Fruit fly (Drosophila melanogaster): ENCODE results near the gene VhaAC39-2.

VhaAC39-2 gene

DNA sequence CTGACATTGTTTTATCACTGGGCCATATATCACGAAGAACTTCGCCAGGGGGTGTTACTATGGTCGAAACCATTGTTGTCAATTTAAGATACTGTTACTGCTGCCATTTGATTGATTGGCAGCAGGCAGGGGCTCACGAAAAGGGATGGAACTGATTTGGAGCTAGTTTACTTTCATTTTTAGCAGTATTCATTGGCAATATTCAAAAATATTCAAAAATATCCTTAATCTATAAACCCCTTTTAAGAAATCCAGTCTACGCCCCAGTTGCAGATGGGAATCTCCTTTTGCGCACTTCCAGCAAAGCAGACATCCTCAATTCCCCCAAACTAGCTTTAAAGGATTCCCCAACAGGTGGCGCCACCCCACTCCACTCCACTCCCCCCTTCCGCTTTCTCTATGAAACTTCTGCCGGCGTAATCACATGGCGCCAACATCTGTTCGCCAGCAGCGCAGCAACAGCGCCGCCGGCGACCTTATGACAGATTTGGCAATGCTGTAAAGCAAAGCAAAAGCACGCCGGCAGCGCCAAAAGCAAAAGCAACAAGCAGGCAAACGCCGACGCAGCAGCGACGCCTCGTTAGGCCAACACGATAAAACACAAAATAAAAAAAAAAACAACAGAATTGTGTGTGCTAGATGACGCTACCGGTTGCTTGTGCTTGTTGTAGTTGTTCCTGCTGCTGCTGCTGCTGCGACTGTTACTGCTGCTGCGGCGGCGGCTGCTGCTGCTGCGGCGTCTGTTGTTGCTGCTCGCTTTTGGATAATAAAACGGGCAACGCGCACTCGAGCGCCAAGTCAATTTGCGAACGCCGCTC, 8.6 kb upstream of the VhaAC39-2 start, which contains the start of gene Irk1 (continued):
- TF ChIP-seq gem (tag; optimal IDR thresholded peaks at IDR 0.05) (peak; percentile 8), CG11456 (GFP tag; IDR thresholded peaks at IDR 0.05) (0 out of 3 replicates have a peak, but pooled peaks have one; percentile 28), ranshi (GFP tag; IDR thresholded peaks at IDR 0.05) (no peak), ase (GFP tag; IDR thresholded peaks at IDR 0.05) (0 out of 3 replicates have a peak, but pooled peaks have one; percentile 25), sens (GFP tag) (no peak), CG11085 (GFP tag; IDR thresholded peaks at IDR 0.05) (peak; percentile 46; the same call in 1 of the 2 replicates), peb (GFP tag; IDR thresholded peaks at IDR 0.05) (no peak), CTCF (GFP tag; optimal IDR thresholded peaks at IDR 0.05) (peak; percentile 83), vvl (GFP tag; IDR thresholded peaks at IDR 0.05) (peak; percentile 32; the same call in 1 of the 2 replicates), Aef1 (GFP tag; IDR thresholded peaks at IDR 0.05) (peak; percentile 19; the same call in 1 of the 3 replicates), CG6689 (GFP tag; IDR thresholded peaks at IDR 0.05) (peak; percentile 31; the same call in 1 of the 2 replicates), Tbp (GFP tag; optimal IDR thresholded peaks at IDR 0.05) (no peak), BtbVII (GFP tag; optimal IDR thresholded peaks at IDR 0.05) (no peak), Ets97D (GFP tag; optimal IDR thresholded peaks at IDR 0.05) (no peak), CG12769 (tag; optimal IDR thresholded peaks at IDR 0.05) (peak; percentile 9), Dbx (GFP tag; IDR thresholded peaks at IDR 0.05) (0 out of 3 replicates have a peak, but pooled peaks have one; percentile 24), lmd (GFP tag; IDR thresholded peaks at IDR 0.05) (peak; percentile 44), CG7839 (tag; optimal IDR thresholded peaks at IDR 0.05) (peak; percentile 14), Lim3 (GFP tag; IDR thresholded peaks at IDR 0.05) (no peak), ems (GFP tag; optimal IDR thresholded peaks at IDR 0.05) (no peak), CG2678 (tag; optimal IDR thresholded peaks at IDR 0.05) (peak; percentile 23), lab (GFP tag; optimal IDR thresholded peaks at IDR 0.05) (peak; percentile 54), CG1024 (GFP tag; IDR thresholded peaks at IDR 0.05) (no peak), CG32772 (GFP tag; IDR thresholded peaks at IDR 0.05) (0 out of 2 replicates have a peak, but pooled peaks have one; percentile 5), CG2120 (GFP tag; optimal IDR thresholded peaks at IDR 0.05) (peak; percentile 35), CG7357 (GFP tag; IDR thresholded peaks at IDR 0.05) (0 out of 3 replicates have a peak, but pooled peaks have one; percentile 23), CG7963 (GFP tag; IDR thresholded peaks at IDR 0.05; ENCODE audit: partially characterized antibody) (no peak), Adf1 (GFP tag; IDR thresholded peaks at IDR 0.05) (peak; percentile 98), CG3281 (GFP tag; optimal IDR thresholded peaks at IDR 0.05) (peak; percentile 6), ftz-f1 (GFP tag; optimal IDR thresholded peaks at IDR 0.05) (no peak), ara (GFP tag; IDR thresholded peaks at IDR 0.05) (peak; percentile 17; the same call in 1 of the 2 replicates), CG10366 (GFP tag; IDR thresholded peaks at IDR 0.05) (peak; percentile 29; the same call in 1 of the 2 replicates), HLH3B (GFP tag; IDR thresholded peaks at IDR 0.05) (peak; percentile 32; the same call in 1 of the 2 replicates), sna (GFP tag; IDR thresholded peaks at IDR 0.05; ENCODE audit: partially characterized antibody) (peak; percentile 57; the same call in 1 of the 2 replicates), chinmo (GFP tag; IDR thresholded peaks at IDR 0.05; ENCODE audit: partially characterized antibody) (peak; percentile 86; the same call in 2 of the 4 replicates), bcd (GFP tag; optimal IDR thresholded peaks at IDR 0.05) (peak; percentile 9), slou (GFP tag; optimal IDR thresholded peaks at IDR 0.05) (no peak), CG31224 (GFP tag; IDR thresholded peaks at IDR 0.05) (0 out of 2 replicates have a peak, but pooled peaks have one; percentile 20), lbe (GFP tag; optimal IDR thresholded peaks at IDR 0.05) (no peak), MBD-R2 (GFP tag; IDR thresholded peaks at IDR 0.05) (0 out of 2 replicates have a peak, but pooled peaks have one; percentile 13), Rfx (GFP tag; IDR thresholded peaks at IDR 0.05) (peak; percentile 49), CG2116 (GFP tag; optimal IDR thresholded peaks at IDR 0.05) (no peak), CG9932 (GFP tag; IDR thresholded peaks at IDR 0.05) (peak; percentile 31; the same call in 1 of the 2 replicates), CG10543 (GFP tag; optimal IDR thresholded peaks at IDR 0.05) (no peak), Med (GFP tag) (peak; percentile 83), CG15514 (GFP tag; optimal IDR thresholded peaks at IDR 0.05) (peak; percentile 10), Drgx (GFP tag; IDR thresholded peaks at IDR 0.05) (peak; percentile 23; the same call in 1 of the 2 replicates), sqz (GFP tag; optimal IDR thresholded peaks at IDR 0.05) (peak; percentile 23), sc (optimal IDR thresholded peaks at IDR 0.05) (no peak), sc (GFP tag; optimal IDR thresholded peaks at IDR 0.05) (no peak)

Data from whole organism, embryonic.